Fruit fly (Drosophila melanogaster) whole organism, embryonic: Measurements from ENCODE around the gene Agpat1.

Experiments used
- Atf-2 ChIP-seq: fragments of 200-800 bp; sonication (Bioruptor generic); optimal IDR thresholded peaks from 2 replicates; lab custom pipeline; 2016; ENCODE audit warnings: missing biosample characterization, missing genetic modification characterization
- BEAF-32 ChIP-seq: fragments of 200-800 bp; sonication (Bioruptor generic); optimal IDR thresholded peaks from 3 replicates; lab custom pipeline; 2017; ENCODE audit warnings: missing biosample characterization, missing genetic modification characterization, mild to moderate bottlenecking, moderate library complexity, missing genetic modification reagents
- CG10267 ChIP-seq: fragments of 200-800 bp; sonication (Bioruptor generic); optimal IDR thresholded peaks from 2 replicates; lab custom pipeline; 2018; ENCODE audit warnings: missing biosample characterization, mild to moderate bottlenecking, missing genetic modification characterization, moderate library complexity
- CG11696 ChIP-seq: fragments of 200-800 bp; sonication (Bioruptor generic); IDR thresholded peaks from 2 replicates; pipeline ENCODE4 v1.3.6; 2022; ENCODE audit warnings: missing biosample characterization, missing genetic modification characterization
- CG13123 ChIP-seq: fragments of 200-800 bp; sonication (Bioruptor generic); optimal IDR thresholded peaks from 2 replicates; lab custom pipeline; 2016; ENCODE audit warnings: missing biosample characterization, missing genetic modification characterization
- CG15011 ChIP-seq: fragments of 200-800 bp; sonication (Bioruptor generic); optimal IDR thresholded peaks from 3 replicates; lab custom pipeline; 2018; ENCODE audit warnings: missing biosample characterization, mild to moderate bottlenecking, missing genetic modification characterization
- CG1602 ChIP-seq: fragments of 200-800 bp; sonication (Bioruptor generic); optimal IDR thresholded peaks from 3 replicates; lab custom pipeline; 2016; ENCODE audit warnings: missing biosample characterization, missing genetic modification characterization
- CG1603 ChIP-seq: fragments of 200-800 bp; sonication (Bioruptor generic); optimal IDR thresholded peaks from 2 replicates; lab custom pipeline; 2019; ENCODE audit warnings: missing biosample characterization, mild to moderate bottlenecking, missing genetic modification characterization, moderate library complexity
- CG17359 ChIP-seq: fragments of 200-800 bp; sonication (Bioruptor generic); optimal IDR thresholded peaks from 3 replicates; lab custom pipeline; 2018; ENCODE audit warnings: missing biosample characterization, mild to moderate bottlenecking, missing genetic modification characterization, moderate library complexity
- CG17361 ChIP-seq: fragments of 200-800 bp; sonication (Bioruptor generic); IDR thresholded peaks from 3 replicates; pipeline ENCODE4 v1.3.6; 2022; ENCODE audit warnings: missing biosample characterization, missing genetic modification characterization
- CG18262 ChIP-seq: fragments of 200-800 bp; optimal IDR thresholded peaks from 3 replicates; lab custom pipeline; 2019; ENCODE audit warnings: missing biosample characterization, mild to moderate bottlenecking, missing genetic modification characterization, moderate library complexity
- CG2889 ChIP-seq: fragments of 200-800 bp; sonication (Bioruptor generic); IDR thresholded peaks from 3 replicates; pipeline ENCODE4 v1.3.6; 2022; ENCODE audit warnings: missing biosample characterization, missing genetic modification characterization
- CG30431 ChIP-seq: fragments of 200-800 bp; sonication (Bioruptor generic); optimal IDR thresholded peaks from 2 replicates; lab custom pipeline; 2017; ENCODE audit warnings: missing biosample characterization, missing genetic modification characterization
- CG33213 ChIP-seq: fragments of 200-800 bp; sonication (Bioruptor generic); optimal IDR thresholded peaks from 3 replicates; lab custom pipeline; 2016; ENCODE audit warnings: missing biosample characterization, missing genetic modification characterization
- CG33557 ChIP-seq: fragments of 200-800 bp; sonication (Bioruptor generic); optimal IDR thresholded peaks from 2 replicates; lab custom pipeline; 2019; ENCODE audit warnings: missing biosample characterization, mild to moderate bottlenecking, missing genetic modification characterization, moderate library complexity
- CG3995 ChIP-seq: fragments of 200-800 bp; sonication (Bioruptor generic); optimal IDR thresholded peaks from 3 replicates; lab custom pipeline; 2016; ENCODE audit warnings: missing biosample characterization, missing genetic modification characterization
- CG4617 ChIP-seq: fragments of 200-800 bp; sonication (Bioruptor generic); optimal IDR thresholded peaks from 3 replicates; lab custom pipeline; 2016; ENCODE audit warnings: missing biosample characterization, missing genetic modification characterization, borderline replicate concordance
- CG4820 ChIP-seq: fragments of 200-800 bp; sonication (Bioruptor generic); optimal IDR thresholded peaks from 3 replicates; lab custom pipeline; 2016; ENCODE audit warnings: missing biosample characterization, missing genetic modification characterization
- CG6765 ChIP-seq: fragments of 200-800 bp; sonication (Bioruptor generic); optimal IDR thresholded peaks from 3 replicates; lab custom pipeline; 2017; ENCODE audit warnings: missing biosample characterization, mild to moderate bottlenecking, missing genetic modification characterization
- CG8478 ChIP-seq: fragments of >200 bp; optimal IDR thresholded peaks from 2 replicates; lab custom pipeline; 2018
- CHES-1-like ChIP-seq: fragments of 200-800 bp; sonication (Bioruptor generic); optimal IDR thresholded peaks from 2 replicates; lab custom pipeline; 2016; ENCODE audit warnings: missing biosample characterization, missing genetic modification characterization
- CoRest ChIP-seq: fragments of 200-800 bp; sonication (Bioruptor generic); optimal IDR thresholded peaks from 3 replicates; lab custom pipeline; 2018; ENCODE audit warnings: missing biosample characterization, mild to moderate bottlenecking, missing genetic modification characterization, moderate library complexity
- Dad ChIP-seq: fragments of 200-800 bp; sonication (Bioruptor generic); optimal IDR thresholded peaks from 3 replicates; lab custom pipeline; 2016; ENCODE audit warnings: missing biosample characterization, missing genetic modification characterization
- Dek ChIP-seq: fragments of 200-800 bp; sonication (Bioruptor generic); optimal IDR thresholded peaks from 3 replicates; lab custom pipeline; 2019; ENCODE audit warnings: missing biosample characterization, mild to moderate bottlenecking, missing genetic modification characterization, moderate library complexity
- Eip74EF ChIP-seq, 2 experiments: fragments of 200-800 bp in 1 of 2; fragments of >200 bp in 1 of 2; sonication (Bioruptor generic) in 1 of 2; optimal IDR thresholded peaks; 2 replicates each; lab custom pipeline; 2017 to 2019; ENCODE audit warnings: missing biosample characterization in 2 of 2, missing genetic modification characterization in 2 of 2, mild to moderate bottlenecking in 1 of 2, moderate library complexity in 1 of 2
- HHEX ChIP-seq: fragments of 200-800 bp; sonication (Bioruptor generic); optimal IDR thresholded peaks from 3 replicates; lab custom pipeline; 2017; ENCODE audit warnings: missing biosample characterization, mild to moderate bottlenecking, missing genetic modification characterization, missing genetic modification reagents
- HLH54F ChIP-seq: fragments of 200-800 bp; sonication (Bioruptor generic); optimal IDR thresholded peaks from 3 replicates; lab custom pipeline; 2016; ENCODE audit warnings: missing biosample characterization, missing genetic modification characterization
- Hr39 ChIP-seq: fragments of >200 bp; optimal IDR thresholded peaks from 2 replicates; lab custom pipeline; 2017
- MBD-R2 ChIP-seq: fragments of 200-800 bp; sonication (Bioruptor generic); IDR thresholded peaks from 2 replicates; pipeline ENCODE4 v1.3.6; 2022; ENCODE audit warnings: missing biosample characterization, missing genetic modification characterization
- MTF-1 ChIP-seq: fragments of 200-800 bp; sonication (Bioruptor generic); optimal IDR thresholded peaks from 2 replicates; lab custom pipeline; 2018; ENCODE audit warnings: missing biosample characterization, mild to moderate bottlenecking, missing genetic modification characterization, borderline replicate concordance
- NC2α ChIP-seq: fragments of 200-800 bp; sonication (Bioruptor generic); optimal IDR thresholded peaks from 2 replicates; lab custom pipeline; 2016; ENCODE audit warnings: missing biosample characterization, missing genetic modification characterization
- Spps ChIP-seq: fragments of 200-800 bp; sonication (Bioruptor generic); optimal IDR thresholded peaks from 2 replicates; lab custom pipeline; 2018; ENCODE audit warnings: missing biosample characterization, mild to moderate bottlenecking, missing genetic modification characterization
- Stat92E ChIP-seq, 3 experiments: fragments of >200 bp in 2 of 3; fragments of 200-800 bp in 1 of 3; sonication (Bioruptor generic) in 1 of 3; optimal IDR thresholded peaks; 2 replicates each; lab custom pipeline; 2017 to 2019; ENCODE audit warnings: missing biosample characterization in 3 of 3, missing genetic modification characterization in 3 of 3, mild to moderate bottlenecking in 1 of 3, moderate library complexity in 1 of 3
- Taf1 ChIP-seq: fragments of 200-800 bp; sonication (Bioruptor generic); IDR thresholded peaks from 2 replicates; pipeline ENCODE4 v1.3.6; 2022; ENCODE audit warnings: missing biosample characterization, missing genetic modification characterization
- Trl ChIP-seq, 3 experiments: fragments of >200 bp in 2 of 3; fragments of 200-800 bp in 1 of 3; sonication (Bioruptor generic) in 1 of 3; optimal IDR thresholded peaks; 2 replicates in 1 of 3; 3 replicates in 2 of 3; lab custom pipeline; 2016 to 2017; ENCODE audit warnings: missing biosample characterization in 1 of 3, missing genetic modification characterization in 1 of 3
- chn ChIP-seq: fragments of 200-800 bp; sonication (Bioruptor generic); optimal IDR thresholded peaks from 2 replicates; lab custom pipeline; 2016; ENCODE audit warnings: missing biosample characterization, missing genetic modification characterization
- crol ChIP-seq: fragments of 200-800 bp; sonication (Bioruptor generic); IDR thresholded peaks from 2 replicates; pipeline ENCODE4 v1.3.6; 2022; ENCODE audit warnings: missing biosample characterization, missing genetic modification characterization
- fd64A ChIP-seq: fragments of 200-800 bp; sonication (Bioruptor generic); optimal IDR thresholded peaks from 3 replicates; lab custom pipeline; 2018; ENCODE audit warnings: missing biosample characterization, mild to moderate bottlenecking, missing genetic modification characterization
- gcm ChIP-seq: fragments of 200-800 bp; sonication (Bioruptor generic); optimal IDR thresholded peaks from 2 replicates; lab custom pipeline; 2019; ENCODE audit warnings: missing biosample characterization, mild to moderate bottlenecking, missing genetic modification characterization, moderate library complexity
- grau ChIP-seq: fragments of 200-800 bp; optimal IDR thresholded peaks from 3 replicates; lab custom pipeline; 2019; ENCODE audit warnings: missing biosample characterization, mild to moderate bottlenecking, missing genetic modification characterization, moderate library complexity
- grn ChIP-seq: fragments of 200-800 bp; sonication (Bioruptor generic); optimal IDR thresholded peaks from 3 replicates; lab custom pipeline; 2017; ENCODE audit warnings: missing biosample characterization, missing genetic modification characterization
- knrl ChIP-seq: fragments of 200-800 bp; sonication (Bioruptor generic); IDR thresholded peaks from 3 replicates; pipeline ENCODE4 v1.3.6; 2022; ENCODE audit warnings: missing biosample characterization, missing genetic modification characterization; ENCODE audit not compliant: partially characterized antibody
- lab ChIP-seq: fragments of 200-800 bp; sonication (Bioruptor generic); optimal IDR thresholded peaks from 3 replicates; lab custom pipeline; 2017; ENCODE audit warnings: missing biosample characterization, missing genetic modification characterization, mild to moderate bottlenecking, moderate library complexity, missing genetic modification reagents
- lov ChIP-seq, 2 experiments: fragments of 200-800 bp in 1 of 2; fragments of >200 bp in 1 of 2; sonication (Bioruptor generic) in 1 of 2; IDR thresholded peaks in 1 of 2; optimal IDR thresholded peaks in 1 of 2; 2 replicates in 1 of 2; 3 replicates in 1 of 2; pipeline versions ENCODE4 v1.3.6 to Lab custom; 2017 to 2022; ENCODE audit warnings: missing biosample characterization in 1 of 2, missing genetic modification characterization in 1 of 2
- stc ChIP-seq: fragments of 200-800 bp; sonication (Bioruptor generic); IDR thresholded peaks from 2 replicates; pipeline ENCODE4 v1.3.6; 2022; ENCODE audit warnings: missing biosample characterization, missing genetic modification characterization
- tup ChIP-seq: fragments of 200-800 bp; sonication (Bioruptor generic); optimal IDR thresholded peaks from 2 replicates; lab custom pipeline; 2016; ENCODE audit warnings: missing biosample characterization, mild to moderate bottlenecking, missing genetic modification characterization, moderate library complexity
- unc-4 ChIP-seq: fragments of 200-800 bp; sonication (Bioruptor generic); IDR thresholded peaks from 2 replicates; pipeline ENCODE4 v1.3.6; 2022; ENCODE audit warnings: missing biosample characterization, missing genetic modification characterization; ENCODE audit not compliant: partially characterized antibody
- z ChIP-seq: fragments of 200-800 bp; sonication (Bioruptor generic); IDR thresholded peaks from 3 replicates; pipeline ENCODE4 v1.3.6; 2022; ENCODE audit warnings: missing biosample characterization, missing genetic modification characterization
- zfh1 ChIP-seq: fragments of 200-800 bp; sonication (Bioruptor generic); IDR thresholded peaks from 3 replicates; pipeline ENCODE4 v1.3.6; 2022; ENCODE audit warnings: missing biosample characterization, missing genetic modification characterization

Gene Agpat1

DNA sequence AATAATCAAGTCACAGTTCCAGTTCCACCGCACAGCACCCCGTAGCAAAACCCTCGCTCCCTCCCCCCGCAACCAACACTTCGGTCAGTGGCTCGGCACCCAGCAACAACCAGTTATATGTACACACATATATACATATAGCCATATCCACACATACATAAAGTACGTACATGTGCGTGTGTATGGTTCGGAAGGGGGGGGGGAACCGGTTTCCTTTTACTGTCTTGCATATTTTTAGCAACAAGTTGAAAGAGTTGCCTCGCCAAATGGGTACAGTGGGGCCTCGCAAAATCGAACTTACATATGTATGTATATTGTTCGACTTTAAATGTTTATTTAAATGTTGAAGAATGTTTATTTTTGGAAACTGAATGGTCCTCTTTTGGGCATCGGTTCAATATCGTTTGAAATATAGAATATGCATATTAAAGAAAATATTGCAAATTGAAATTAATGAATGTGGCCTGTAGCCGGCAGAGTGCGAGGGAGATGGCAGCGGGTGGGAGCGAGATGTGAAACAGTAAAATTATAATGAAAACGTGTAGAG is 10.0 kb upstream of the Agpat1 start (continued):
- TF ChIP-seq CG2889 (GFP tag; lab: Robert Waterston, UW) = peak; percentile 69; the same call in 1 of the 3 replicates
- peak; percentile 55; the same call in 1 of the 2 replicates for TF ChIP-seq MBD-R2 (GFP tag; lab: Robert Waterston, UW)
- peak; percentile 61 for TF ChIP-seq CG1603 (tag; lab: Kevin White, UChicago)
- no peak for TF ChIP-seq BEAF-32 (GFP tag; lab: Kevin White, UChicago)
- TF ChIP-seq lab (GFP tag; lab: Kevin White, UChicago) = peak; percentile 86
- no peak for TF ChIP-seq knrl (GFP tag; lab: Robert Waterston, UW)
- no peak for TF ChIP-seq CG8478 (lab: Kevin White, UChicago)
- TF ChIP-seq tup (GFP tag; lab: Kevin White, UChicago) = peak; percentile 50
- peak; percentile 73 for TF ChIP-seq stc (GFP tag; lab: Robert Waterston, UW)
- TF ChIP-seq Taf1 (GFP tag; lab: Robert Waterston, UW) = peak; percentile 81
- no peak; the same call in 2 of the 3 replicates for TF ChIP-seq CG17361 (GFP tag; lab: Robert Waterston, UW)
- peak; percentile 79 for TF ChIP-seq CoRest (tag; lab: Kevin White, UChicago)
- TF ChIP-seq Dek (tag; lab: Kevin White, UChicago) = peak; percentile 79
- TF ChIP-seq CG13123 = peak; percentile 22
- no peak for TF ChIP-seq lov (optimal IDR thresholded peaks at IDR 0.05; lab: Kevin White, UChicago)
- no peak for TF ChIP-seq lov (GFP tag; IDR thresholded peaks at IDR 0.05; lab: Robert Waterston, UW)
- no peak for TF ChIP-seq NC2α (GFP tag; lab: Kevin White, UChicago)
- TF ChIP-seq grau = peak; percentile 98
- peak; percentile 55 for TF ChIP-seq CG11696
- TF ChIP-seq zfh1 = peak; percentile 68; the same call in 2 of the 3 replicates
- no peak for TF ChIP-seq CG30431 (GFP tag; lab: Kevin White, UChicago)
- peak; percentile 78 for TF ChIP-seq HLH54F (GFP tag; lab: Kevin White, UChicago)
- TF ChIP-seq Stat92E (GFP tag; optimal IDR thresholded peaks at IDR 0.05; lab: Kevin White, UChicago) = no peak
- TF ChIP-seq CG3995 (GFP tag; lab: Kevin White, UChicago) = peak; percentile 34
- no peak for TF ChIP-seq fd64A
- peak; percentile 3 for TF ChIP-seq CG33213 (GFP tag; lab: Kevin White, UChicago)
- TF ChIP-seq CG4617 = peak; percentile 25
- TF ChIP-seq MTF-1 (GFP tag; lab: Kevin White, UChicago) = peak; percentile 6
- peak in 1 of 2 experiments; percentile 27 for TF ChIP-seq Eip74EF (GFP tag; optimal IDR thresholded peaks at IDR 0.05; lab: Kevin White, UChicago)
- peak; percentile 71 for TF ChIP-seq CG17359 (tag; lab: Kevin White, UChicago)
- 0 out of 3 replicates have a peak, but pooled peaks have one; percentile 9 for TF ChIP-seq z (GFP tag; lab: Robert Waterston, UW)
- no peak for TF ChIP-seq Atf-2 (GFP tag; lab: Kevin White, UChicago)
- TF ChIP-seq CHES-1-like (GFP tag; lab: Kevin White, UChicago) = peak; percentile 17
- TF ChIP-seq CG33557 (GFP tag; lab: Kevin White, UChicago) = no peak
- peak; percentile 21 for TF ChIP-seq CG10267 (tag; lab: Kevin White, UChicago)
- TF ChIP-seq CG1602 (GFP tag; lab: Kevin White, UChicago) = no peak
- TF ChIP-seq HHEX = peak; percentile 75
- no peak for TF ChIP-seq Hr39 (lab: Kevin White, UChicago)
- peak; percentile 53 for TF ChIP-seq CG15011 (GFP tag; lab: Kevin White, UChicago)
- peak; percentile 60 for TF ChIP-seq CG18262
- no peak for TF ChIP-seq Trl (optimal IDR thresholded peaks at IDR 0.05; lab: Kevin White, UChicago)
- TF ChIP-seq Trl (GFP tag; optimal IDR thresholded peaks at IDR 0.05; lab: Kevin White, UChicago) = peak; percentile 32
- TF ChIP-seq CG4820 = peak; percentile 7
- no peak for TF ChIP-seq grn (GFP tag; lab: Kevin White, UChicago)
- no peak for TF ChIP-seq unc-4 (GFP tag; lab: Robert Waterston, UW)
- peak; percentile 69 for TF ChIP-seq CG6765 (GFP tag; lab: Kevin White, UChicago)
- peak; percentile 26 for TF ChIP-seq Dad (GFP tag; lab: Kevin White, UChicago)
- TF ChIP-seq Spps (tag; lab: Kevin White, UChicago) = no peak
- TF ChIP-seq chn (GFP tag; lab: Kevin White, UChicago) = peak; percentile 40
- TF ChIP-seq gcm = peak; percentile 2
- peak; percentile 93 for TF ChIP-seq crol (GFP tag; lab: Robert Waterston, UW)
